Worm (Caenorhabditis elegans): ENCODE results near the gene B0361.11.

ce11 chrIII:7317354-7317753 is 40.0 kb downstream of the B0361.11 start:
- TF ChIP-seq aly-2 (tag; optimal IDR thresholded peaks at IDR 0.05) (no peak), mab-5 (tag; optimal IDR thresholded peaks at IDR 0.05) (no peak), ztf-11 (tag; optimal IDR thresholded peaks at IDR 0.05) (no peak), snpc-4 (tag; optimal IDR thresholded peaks at IDR 0.05) (no peak), nhr-23 (tag; optimal IDR thresholded peaks at IDR 0.05) (no peak), ZK546.5 (tag; optimal IDR thresholded peaks at IDR 0.05) (no peak), skn-1 (tag; optimal IDR thresholded peaks at IDR 0.05) (no peak), lsy-2 (tag; optimal IDR thresholded peaks at IDR 0.05) (no peak), fos-1 (tag; optimal IDR thresholded peaks at IDR 0.05) (peak; percentile 38)
